Worm (Caenorhabditis elegans) whole organism, L1 larva: ENCODE measurements around the gene F11D11.12.
A peak's percentile ranks its signal among the peaks of the same experiment; 100 is the strongest.

ENCODE experiments used
- C16A3.4 ChIP-seq: fragments of 150-350 bp; optimal IDR thresholded peaks from 2 replicates; lab custom pipeline; 2014; ENCODE audit warnings: missing biosample characterization, missing genetic modification characterization
- C34B4.2 ChIP-seq: sonication (generic microtip); optimal IDR thresholded peaks from 2 replicates; lab custom pipeline; 2017; ENCODE audit warnings: mild to moderate bottlenecking, missing genetic modification characterization, missing compliant biosample characterization
- ama-1 ChIP-seq: fragments of 150-350 bp; optimal IDR thresholded peaks from 2 replicates; lab custom pipeline; 2014
- ceh-63 ChIP-seq: fragments of 200-800 bp; sonication (Bioruptor generic); optimal IDR thresholded peaks from 2 replicates; lab custom pipeline; 2018; ENCODE audit warnings: mild to moderate bottlenecking, missing genetic modification characterization, missing compliant biosample characterization
- ces-1 ChIP-seq: fragments of 150-350 bp; optimal IDR thresholded peaks from 2 replicates; lab custom pipeline; 2014; ENCODE audit warnings: missing biosample characterization, missing genetic modification reagents, missing genetic modification characterization
- dpl-1 ChIP-seq, 3 experiments: fragments of 150-350 bp in 2 of 3; sonication (generic microtip) in 1 of 3; optimal IDR thresholded peaks; 2 replicates each; lab custom pipeline; 2014 to 2017; ENCODE audit warnings: missing biosample characterization in 3 of 3, missing genetic modification characterization in 3 of 3, missing genetic modification reagents in 3 of 3
- dsc-1 ChIP-seq: sonication (generic microtip); optimal IDR thresholded peaks from 2 replicates; lab custom pipeline; 2016; ENCODE audit warnings: mild to moderate bottlenecking, missing genetic modification characterization, missing compliant biosample characterization
- efl-1 ChIP-seq, 4 experiments: fragments of 150-350 bp; optimal IDR thresholded peaks in 3 of 4; peaks in 1 of 4; 1 replicate in 1 of 4; 2 replicates in 3 of 4; lab custom pipeline; 2014; ENCODE audit warnings: missing biosample characterization in 2 of 4, missing genetic modification characterization in 2 of 4, missing genetic modification reagents in 2 of 4
- egl-13 ChIP-seq: sonication (generic microtip); optimal IDR thresholded peaks from 2 replicates; lab custom pipeline; 2016; ENCODE audit warnings: missing genotype, missing genetic modification reagents, missing genetic modification characterization, missing compliant biosample characterization
- elt-2 ChIP-seq: sonication (generic microtip); optimal IDR thresholded peaks from 2 replicates; lab custom pipeline; 2016; ENCODE audit warnings: missing genetic modification characterization, mild to moderate bottlenecking, inconsistent platforms, missing compliant biosample characterization, missing genetic modification reagents
- ets-5 ChIP-seq: fragments of 200-800 bp; sonication (Bioruptor generic); IDR thresholded peaks from 2 replicates; pipeline ENCODE4 v1.3.6; 2022; ENCODE audit warnings: missing genetic modification characterization, missing compliant biosample characterization
- fkh-8 ChIP-seq: sonication (generic microtip); optimal IDR thresholded peaks from 2 replicates; lab custom pipeline; 2016; ENCODE audit warnings: mild to moderate bottlenecking, missing genetic modification characterization, missing compliant biosample characterization
- grh-1 ChIP-seq: fragments of 200-800 bp; sonication (Bioruptor generic); IDR thresholded peaks from 2 replicates; pipeline ENCODE4 v1.3.6; 2022; ENCODE audit warnings: missing genetic modification reagents, missing genetic modification characterization, missing compliant biosample characterization
- irx-1 ChIP-seq: sonication (generic microtip); optimal IDR thresholded peaks from 2 replicates; lab custom pipeline; 2016; ENCODE audit warnings: missing genetic modification characterization, missing compliant biosample characterization
- isw-1 ChIP-seq: fragments of 200-800 bp; sonication (Bioruptor generic); IDR thresholded peaks from 2 replicates; pipeline ENCODE4 v1.3.6; 2022; ENCODE audit warnings: missing genetic modification characterization, missing compliant biosample characterization
- lin-14 ChIP-seq: fragments of 200-800 bp; sonication (Bioruptor generic); optimal IDR thresholded peaks from 2 replicates; lab custom pipeline; 2018; ENCODE audit warnings: mild to moderate bottlenecking, missing genetic modification characterization, moderate library complexity, missing compliant biosample characterization
- lin-35 ChIP-seq, 2 experiments: fragments of 150-350 bp; optimal IDR thresholded peaks; 2 replicates each; lab custom pipeline; 2014; ENCODE audit warnings: missing biosample characterization in 2 of 2, missing genetic modification characterization in 2 of 2, missing genetic modification reagents in 2 of 2
- mab-9 ChIP-seq: fragments of 200-800 bp; sonication (Bioruptor generic); IDR thresholded peaks from 2 replicates; pipeline ENCODE4 v1.3.6; 2022; ENCODE audit warnings: missing genetic modification reagents, missing genetic modification characterization, missing compliant biosample characterization
- mep-1 ChIP-seq: fragments of 150-350 bp; optimal IDR thresholded peaks from 2 replicates; lab custom pipeline; 2014; ENCODE audit warnings: missing biosample characterization, missing genetic modification characterization
- nhr-11 ChIP-seq: fragments of 150-350 bp; optimal IDR thresholded peaks from 2 replicates; lab custom pipeline; 2014; ENCODE audit warnings: missing biosample characterization, missing genetic modification characterization
- nhr-12 ChIP-seq: sonication (generic microtip); optimal IDR thresholded peaks from 2 replicates; lab custom pipeline; 2017; ENCODE audit warnings: missing biosample characterization, missing genetic modification characterization
- nhr-237 ChIP-seq: fragments of 150-350 bp; optimal IDR thresholded peaks from 2 replicates; lab custom pipeline; 2014; ENCODE audit warnings: missing biosample characterization, missing genetic modification characterization
- nhr-28 ChIP-seq: fragments of 150-350 bp; optimal IDR thresholded peaks from 2 replicates; lab custom pipeline; 2014; ENCODE audit warnings: missing biosample characterization, missing genetic modification characterization
- nhr-76 ChIP-seq: sonication (generic microtip); optimal IDR thresholded peaks from 2 replicates; lab custom pipeline; 2017; ENCODE audit warnings: missing biosample characterization, missing genetic modification characterization
- nhr-77 ChIP-seq: fragments of 150-350 bp; optimal IDR thresholded peaks from 2 replicates; lab custom pipeline; 2014; ENCODE audit warnings: missing biosample characterization, missing genetic modification characterization
- nhr-85 ChIP-seq: sonication (generic microtip); peaks from one replicate; lab custom pipeline; 2016; ENCODE audit warnings: missing genetic modification characterization, inconsistent platforms, missing compliant biosample characterization
- pax-3 ChIP-seq: fragments of 200-800 bp; sonication (Bioruptor generic); optimal IDR thresholded peaks from 2 replicates; lab custom pipeline; 2018; ENCODE audit warnings: mild to moderate bottlenecking, missing genetic modification characterization, moderate library complexity, missing compliant biosample characterization
- pqm-1 ChIP-seq: sonication (generic microtip); optimal IDR thresholded peaks from 3 replicates; lab custom pipeline; 2017; ENCODE audit warnings: missing biosample characterization, missing genetic modification characterization
- snpc-4 ChIP-seq: fragments of 150-350 bp; optimal IDR thresholded peaks from 2 replicates; lab custom pipeline; 2014; ENCODE audit warnings: missing biosample characterization, missing genetic modification characterization
- sptf-1 ChIP-seq: fragments of 150-350 bp; optimal IDR thresholded peaks from 2 replicates; lab custom pipeline; 2014; ENCODE audit warnings: missing biosample characterization, missing genetic modification characterization
- sup-37 ChIP-seq: fragments of 200-800 bp; sonication (Bioruptor generic); optimal IDR thresholded peaks from 2 replicates; lab custom pipeline; 2018; ENCODE audit warnings: mild to moderate bottlenecking, missing genetic modification characterization, missing compliant biosample characterization
- swsn-7 ChIP-seq: sonication (generic microtip); optimal IDR thresholded peaks from 2 replicates; lab custom pipeline; 2016; ENCODE audit warnings: missing genetic modification characterization, missing compliant biosample characterization
- tbx-2 ChIP-seq: sonication (generic microtip); optimal IDR thresholded peaks from 2 replicates; lab custom pipeline; 2016; ENCODE audit warnings: missing genetic modification characterization, missing compliant biosample characterization
- unc-86 ChIP-seq: sonication (generic microtip); optimal IDR thresholded peaks from 2 replicates; lab custom pipeline; 2016; ENCODE audit warnings: missing genetic modification characterization, missing compliant biosample characterization
- xbp-1 ChIP-seq: sonication (generic microtip); optimal IDR thresholded peaks from 2 replicates; lab custom pipeline; 2016; ENCODE audit warnings: missing genetic modification characterization, missing compliant biosample characterization
- zag-1 ChIP-seq: fragments of 150-350 bp; optimal IDR thresholded peaks from 2 replicates; lab custom pipeline; 2014; ENCODE audit warnings: missing biosample characterization, missing genetic modification characterization
- ztf-4 ChIP-seq: fragments of 150-350 bp; optimal IDR thresholded peaks from 2 replicates; lab custom pipeline; 2014; ENCODE audit warnings: missing biosample characterization, missing genetic modification characterization

Gene F11D11.12

ce11 chrV:18723604-18724003 is 26.9 kb downstream of the F11D11.12 start (continued):
- TF ChIP-seq nhr-28, result no peak
- no peak for TF ChIP-seq nhr-12
- peak; percentile 81 for TF ChIP-seq dsc-1 (tag; lab: Kevin White, UChicago)
- no peak for TF ChIP-seq pqm-1
- TF ChIP-seq irx-1 (tag; lab: Kevin White, UChicago), result peak; percentile 76
- TF ChIP-seq pax-3 (tag; lab: Kevin White, UChicago), result no peak
- peak; percentile 47 for TF ChIP-seq C16A3.4
- TF ChIP-seq nhr-77 (tag; lab: Kevin White, UChicago), result peak; percentile 64
- peak; percentile 70 to 89 for TF ChIP-seq lin-35 (GFP tag; optimal IDR thresholded peaks at IDR 0.05; lab: Kevin White, UChicago)
- no peak for TF ChIP-seq mab-9 (GFP tag; lab: Robert Waterston, UW)
- TF ChIP-seq sup-37 (GFP tag; lab: Kevin White, UChicago), result no peak
- TF ChIP-seq zag-1, result peak; percentile 5
- no peak for TF ChIP-seq ces-1 (GFP tag; lab: Kevin White, UChicago)
- TF ChIP-seq swsn-7 (tag; lab: Kevin White, UChicago), result peak; percentile 95
- TF ChIP-seq nhr-11 (tag; lab: Kevin White, UChicago), result peak; percentile 68
- peak; percentile 35 for TF ChIP-seq elt-2
- peak; percentile 39 for TF ChIP-seq ceh-63 (GFP tag; lab: Kevin White, UChicago)
- TF ChIP-seq nhr-237 (tag; lab: Kevin White, UChicago), result peak; percentile 80
- no peak for TF ChIP-seq ets-5 (GFP tag; lab: Robert Waterston, UW)
- no peak for TF ChIP-seq nhr-76 (tag; lab: Kevin White, UChicago)
- TF ChIP-seq mep-1, result peak; percentile 96
- TF ChIP-seq C34B4.2 (tag; lab: Kevin White, UChicago), result no peak
- peak; percentile 86 for TF ChIP-seq snpc-4 (tag; lab: Kevin White, UChicago)
- TF ChIP-seq egl-13 (tag; lab: Kevin White, UChicago), result no peak
- TF ChIP-seq nhr-85 (tag; lab: Kevin White, UChicago), result peak; percentile 94
- TF ChIP-seq unc-86 (tag; lab: Kevin White, UChicago), result peak; percentile 86
- peak; percentile 93 for TF ChIP-seq tbx-2 (tag; lab: Kevin White, UChicago)
- peak; percentile 87 for TF ChIP-seq xbp-1 (tag; lab: Kevin White, UChicago)
- peak; percentile 66 to 78 (median 73) for TF ChIP-seq dpl-1 (GFP tag; optimal IDR thresholded peaks at IDR 0.05; lab: Kevin White, UChicago)
- no peak for TF ChIP-seq lin-14
- no peak for TF ChIP-seq fkh-8 (tag; lab: Kevin White, UChicago)
- no peak for TF ChIP-seq ama-1 (lab: Kevin White, UChicago)

- TF ChIP-seq ets-5 (GFP tag; lab: Robert Waterston, UW), result 0 out of 2 replicates have a peak, but pooled peaks have one; percentile 28
- peak; percentile 100 for TF ChIP-seq sptf-1 (tag; lab: Kevin White, UChicago)
- TF ChIP-seq efl-1 (optimal IDR thresholded peaks at IDR 0.05; lab: Kevin White, UChicago), result no peak
- peak in 1 of 2 experiments; percentile 64 for TF ChIP-seq efl-1 (GFP tag; optimal IDR thresholded peaks at IDR 0.05 in 1 of 2; lab: Kevin White, UChicago)
- no peak for TF ChIP-seq ztf-4
- no peak for TF ChIP-seq isw-1 (GFP tag; lab: Robert Waterston, UW)
- TF ChIP-seq ceh-63 (GFP tag; lab: Kevin White, UChicago), result peak; percentile 22
Measured at ce11 chrV:18722510-18723299, 27.8 kb downstream of the F11D11.12 start.

ce11 chrV:18721873-18722272 is 28.6 kb downstream of the F11D11.12 start:
- no peak for TF ChIP-seq efl-1 (optimal IDR thresholded peaks at IDR 0.05; lab: Kevin White, UChicago)
- no peak for TF ChIP-seq efl-1 (GFP tag; optimal IDR thresholded peaks at IDR 0.05 in 1 of 2; lab: Kevin White, UChicago)
- TF ChIP-seq unc-86 (tag; lab: Kevin White, UChicago), result no peak
- TF ChIP-seq grh-1 (GFP tag; lab: Robert Waterston, UW), result 0 out of 2 replicates have a peak, but pooled peaks have one; percentile 15
